Fruit fly (Drosophila melanogaster) whole organism, embryonic: ENCODE results near the gene ClC-c.
A peak's percentile ranks its signal among the peaks of the same experiment; 100 is the strongest.

Experiments used
- Abd-B ChIP-seq: fragments of 200-800 bp; sonication (Bioruptor generic); optimal IDR thresholded peaks from 2 replicates; lab custom pipeline; 2018; ENCODE audit warnings: missing biosample characterization, mild to moderate bottlenecking, missing genetic modification characterization, moderate library complexity
- Awh ChIP-seq: fragments of 200-800 bp; sonication (Bioruptor generic); IDR thresholded peaks from 2 replicates; pipeline ENCODE4, ENCODE4 v1.3.6; 2022; ENCODE audit warnings: missing biosample characterization, missing genetic modification characterization
- BtbVII ChIP-seq: fragments of 200-800 bp; sonication (Bioruptor generic); optimal IDR thresholded peaks from 3 replicates; lab custom pipeline; 2017; ENCODE audit warnings: missing biosample characterization, mild to moderate bottlenecking, missing genetic modification characterization
- CG10209 ChIP-seq: fragments of 200-800 bp; sonication (Bioruptor generic); optimal IDR thresholded peaks from 3 replicates; lab custom pipeline; 2017; ENCODE audit warnings: missing biosample characterization, mild to moderate bottlenecking, missing genetic modification characterization, missing genetic modification reagents
- CG10565 ChIP-seq: fragments of 200-800 bp; sonication (Bioruptor generic); optimal IDR thresholded peaks from 3 replicates; lab custom pipeline; 2016; ENCODE audit warnings: missing biosample characterization, mild to moderate bottlenecking, missing genetic modification characterization
- CG13296 ChIP-seq: fragments of 200-800 bp; sonication (Bioruptor generic); optimal IDR thresholded peaks from 3 replicates; lab custom pipeline; 2018; ENCODE audit warnings: missing biosample characterization, mild to moderate bottlenecking, missing genetic modification characterization
- CG14050 ChIP-seq: fragments of 200-800 bp; sonication (Bioruptor generic); IDR thresholded peaks from 3 replicates; pipeline ENCODE4 v1.3.6; 2022; ENCODE audit warnings: missing biosample characterization, missing genetic modification characterization
- CG15696 ChIP-seq: fragments of 200-800 bp; sonication (Bioruptor generic); optimal IDR thresholded peaks from 2 replicates; lab custom pipeline; 2019; ENCODE audit warnings: missing biosample characterization, mild to moderate bottlenecking, missing genetic modification characterization, moderate library complexity
- CG17359 ChIP-seq: fragments of 200-800 bp; sonication (Bioruptor generic); optimal IDR thresholded peaks from 3 replicates; lab custom pipeline; 2018; ENCODE audit warnings: missing biosample characterization, mild to moderate bottlenecking, missing genetic modification characterization, moderate library complexity
- CG18599 ChIP-seq: fragments of 200-800 bp; sonication (Bioruptor generic); optimal IDR thresholded peaks from 3 replicates; lab custom pipeline; 2017; ENCODE audit warnings: missing biosample characterization, missing genetic modification characterization, mild to moderate bottlenecking, moderate library complexity, missing genetic modification reagents
- CG2199 ChIP-seq: fragments of 200-800 bp; sonication (Bioruptor generic); IDR thresholded peaks from 3 replicates; pipeline ENCODE4 v1.3.6; 2022; ENCODE audit warnings: missing biosample characterization, missing genetic modification characterization
- CG30403 ChIP-seq: fragments of 200-800 bp; sonication (Bioruptor generic); optimal IDR thresholded peaks from 3 replicates; lab custom pipeline; 2016; ENCODE audit warnings: missing biosample characterization, missing genetic modification characterization
- CG42726 ChIP-seq: fragments of 200-800 bp; sonication (Bioruptor generic); IDR thresholded peaks from 2 replicates; pipeline ENCODE4 v1.3.6; 2022; ENCODE audit warnings: missing biosample characterization, missing genetic modification characterization; ENCODE audit not compliant: partially characterized antibody
- CG4730 ChIP-seq: fragments of 200-800 bp; sonication (Bioruptor generic); IDR thresholded peaks from 2 replicates; pipeline ENCODE4 v1.3.6; 2022; ENCODE audit warnings: missing biosample characterization, missing genetic modification characterization
- CG8290 ChIP-seq, 3 experiments: fragments of 200-800 bp; sonication (Bioruptor generic); optimal IDR thresholded peaks; 2 replicates each; lab custom pipeline; 2016 to 2019; ENCODE audit warnings: missing biosample characterization in 3 of 3, missing genetic modification characterization in 3 of 3, mild to moderate bottlenecking in 2 of 3, moderate library complexity in 1 of 3
- CG8944 ChIP-seq: fragments of 200-800 bp; sonication (Bioruptor generic); optimal IDR thresholded peaks from 3 replicates; lab custom pipeline; 2016; ENCODE audit warnings: missing biosample characterization, missing genetic modification characterization
- CG9876 ChIP-seq: fragments of 200-800 bp; sonication (Bioruptor generic); optimal IDR thresholded peaks from 2 replicates; lab custom pipeline; 2016; ENCODE audit warnings: missing biosample characterization, missing genetic modification characterization
- CG9932 ChIP-seq: fragments of 200-800 bp; sonication (Bioruptor generic); IDR thresholded peaks from 2 replicates; pipeline ENCODE4 v1.3.6; 2022; ENCODE audit warnings: missing biosample characterization, missing genetic modification characterization
- Gsc ChIP-seq: fragments of 200-800 bp; sonication (Bioruptor generic); IDR thresholded peaks from 2 replicates; pipeline ENCODE4 v1.3.6; 2022; ENCODE audit warnings: missing biosample characterization, missing genetic modification characterization
- Hr51 ChIP-seq, 2 experiments: fragments of 200-800 bp; sonication (Bioruptor generic); optimal IDR thresholded peaks; 2 replicates in 1 of 2; 3 replicates in 1 of 2; lab custom pipeline; 2016 to 2018; ENCODE audit warnings: missing biosample characterization in 2 of 2, missing genetic modification characterization in 2 of 2, mild to moderate bottlenecking in 1 of 2, moderate library complexity in 1 of 2
- Hsf ChIP-seq: fragments of 200-800 bp; sonication (Bioruptor generic); optimal IDR thresholded peaks from 3 replicates; lab custom pipeline; 2016; ENCODE audit warnings: missing biosample characterization, missing genetic modification characterization
- Pdp1 ChIP-seq, 2 experiments: fragments of 200-800 bp; sonication (Bioruptor generic); optimal IDR thresholded peaks; 3 replicates each; lab custom pipeline; 2016; ENCODE audit warnings: missing biosample characterization in 2 of 2, missing genetic modification characterization in 2 of 2, mild to moderate bottlenecking in 1 of 2, moderate library complexity in 1 of 2
- Ptx1 ChIP-seq: fragments of 200-800 bp; sonication (Bioruptor generic); IDR thresholded peaks from 2 replicates; pipeline ENCODE4 v1.3.6; 2022; ENCODE audit warnings: missing biosample characterization, missing genetic modification characterization
- Ravus ChIP-seq: fragments of 200-800 bp; sonication (Bioruptor generic); IDR thresholded peaks from 2 replicates; pipeline ENCODE4 v1.3.6; 2022; ENCODE audit warnings: missing biosample characterization, missing genetic modification characterization
- Rfx ChIP-seq: fragments of 200-800 bp; sonication (Bioruptor generic); IDR thresholded peaks from 2 replicates; pipeline ENCODE4 v1.3.6; 2022; ENCODE audit warnings: missing biosample characterization, missing genetic modification characterization
- Ssrp ChIP-seq: fragments of 200-800 bp; sonication (Bioruptor generic); optimal IDR thresholded peaks from 2 replicates; lab custom pipeline; 2018; ENCODE audit warnings: missing biosample characterization, mild to moderate bottlenecking, missing genetic modification characterization, moderate library complexity
- Tbp ChIP-seq: fragments of >200 bp; optimal IDR thresholded peaks from 2 replicates; lab custom pipeline; 2018; ENCODE audit warnings: missing biosample characterization, missing genetic modification characterization
- Xbp1 ChIP-seq: fragments of 200-800 bp; sonication (Bioruptor generic); optimal IDR thresholded peaks from 3 replicates; lab custom pipeline; 2016; ENCODE audit warnings: missing biosample characterization, mild to moderate bottlenecking, missing genetic modification characterization
- ap ChIP-seq: fragments of 200-800 bp; sonication (Bioruptor generic); IDR thresholded peaks from 2 replicates; pipeline ENCODE4 v1.3.6; 2022; ENCODE audit warnings: missing biosample characterization, missing genetic modification characterization
- ara ChIP-seq: fragments of 200-800 bp; sonication (Bioruptor generic); IDR thresholded peaks from 2 replicates; pipeline ENCODE4 v1.3.6; 2022; ENCODE audit warnings: missing biosample characterization, missing genetic modification characterization
- bsh ChIP-seq, 2 experiments: fragments of 200-800 bp; sonication (Bioruptor generic); optimal IDR thresholded peaks; 2 replicates each; lab custom pipeline; 2017 to 2018; ENCODE audit warnings: mild to moderate bottlenecking in 2 of 2, missing biosample characterization in 2 of 2, missing genetic modification characterization in 2 of 2, moderate library complexity in 1 of 2
- caup ChIP-seq: fragments of 200-800 bp; sonication (Bioruptor generic); optimal IDR thresholded peaks from 3 replicates; lab custom pipeline; 2017; ENCODE audit warnings: missing biosample characterization, mild to moderate bottlenecking, missing genetic modification characterization, moderate library complexity; ENCODE audit not compliant: severe bottlenecking
- ci ChIP-seq: fragments of 200-800 bp; sonication (Bioruptor generic); IDR thresholded peaks from 3 replicates; pipeline ENCODE4 v1.3.6; 2022; ENCODE audit warnings: missing biosample characterization, missing genetic modification characterization
- dmrt11E ChIP-seq: fragments of 200-800 bp; sonication (Bioruptor generic); optimal IDR thresholded peaks from 3 replicates; lab custom pipeline; 2018; ENCODE audit warnings: missing biosample characterization, mild to moderate bottlenecking, missing genetic modification characterization, moderate library complexity
- dysf ChIP-seq: fragments of 200-800 bp; sonication (Bioruptor generic); IDR thresholded peaks from 3 replicates; pipeline ENCODE4 v1.3.6; 2022; ENCODE audit warnings: missing biosample characterization, missing genetic modification characterization
- gem ChIP-seq: fragments of 200-800 bp; sonication (Bioruptor generic); optimal IDR thresholded peaks from 2 replicates; lab custom pipeline; 2019; ENCODE audit warnings: missing biosample characterization, mild to moderate bottlenecking, missing genetic modification characterization, moderate library complexity
- kni ChIP-seq: fragments of 200-800 bp; sonication (Bioruptor generic); optimal IDR thresholded peaks from 3 replicates; lab custom pipeline; 2017; ENCODE audit warnings: mild to moderate bottlenecking, missing biosample characterization, missing genetic modification reagents, missing genetic modification characterization
- luna ChIP-seq: fragments of 200-800 bp; sonication (Bioruptor generic); optimal IDR thresholded peaks from 2 replicates; lab custom pipeline; 2016; ENCODE audit warnings: missing biosample characterization, missing genetic modification characterization
- mirr ChIP-seq: fragments of 200-800 bp; sonication (Bioruptor generic); optimal IDR thresholded peaks from 3 replicates; lab custom pipeline; 2018; ENCODE audit warnings: missing biosample characterization, mild to moderate bottlenecking, missing genetic modification characterization
- org-1 ChIP-seq: fragments of 200-800 bp; sonication (Bioruptor generic); optimal IDR thresholded peaks from 2 replicates; lab custom pipeline; 2017; ENCODE audit warnings: missing biosample characterization, missing genetic modification characterization
- ranshi ChIP-seq: fragments of 200-800 bp; sonication (Bioruptor generic); IDR thresholded peaks from 2 replicates; pipeline ENCODE4 v1.3.6; 2022; ENCODE audit warnings: missing biosample characterization, missing genetic modification characterization
- row ChIP-seq: fragments of 200-800 bp; sonication (Bioruptor generic); IDR thresholded peaks from 3 replicates; pipeline ENCODE4 v1.3.6; 2022; ENCODE audit warnings: missing biosample characterization, missing genetic modification characterization
- shn ChIP-seq: fragments of 200-800 bp; sonication (Bioruptor generic); optimal IDR thresholded peaks from 3 replicates; lab custom pipeline; 2016; ENCODE audit warnings: missing biosample characterization, missing genetic modification characterization
- sim ChIP-seq: fragments of 200-800 bp; sonication (Bioruptor generic); IDR thresholded peaks from 2 replicates; pipeline ENCODE4 v1.3.6; 2022; ENCODE audit warnings: missing biosample characterization, missing genetic modification characterization
- stc ChIP-seq: fragments of 200-800 bp; sonication (Bioruptor generic); IDR thresholded peaks from 2 replicates; pipeline ENCODE4 v1.3.6; 2022; ENCODE audit warnings: missing biosample characterization, missing genetic modification characterization
- tap ChIP-seq: fragments of 200-800 bp; optimal IDR thresholded peaks from 3 replicates; lab custom pipeline; 2019; ENCODE audit warnings: missing biosample characterization, mild to moderate bottlenecking, missing genetic modification characterization, moderate library complexity
- vvl ChIP-seq: fragments of 200-800 bp; sonication (Bioruptor generic); IDR thresholded peaks from 2 replicates; pipeline ENCODE4 v1.3.6; 2022; ENCODE audit warnings: missing biosample characterization, missing genetic modification characterization
- zen ChIP-seq: fragments of 200-800 bp; sonication (Bioruptor generic); optimal IDR thresholded peaks from 3 replicates; lab custom pipeline; 2018; ENCODE audit warnings: missing biosample characterization, mild to moderate bottlenecking, missing genetic modification characterization, moderate library complexity

Gene ClC-c

dm6 chr3L:16045083-16045830 lies 45.0 kb upstream of the ClC-c start (continued):
- TF ChIP-seq dmrt11E (tag; lab: Kevin White, UChicago) (peak; percentile 36), Hr51 (GFP tag; optimal IDR thresholded peaks at IDR 0.05; lab: Kevin White, UChicago) (peak in 1 of 2 experiments; percentile 73), CG14050 (peak; percentile 68; the same call in 2 of the 3 replicates), caup (GFP tag; lab: Kevin White, UChicago) (no peak), ap (GFP tag; lab: Robert Waterston, UW) (peak; percentile 36), CG42726 (GFP tag; lab: Robert Waterston, UW) (no peak), kni (GFP tag; lab: Kevin White, UChicago) (peak; percentile 41), Xbp1 (peak; percentile 11), dysf (GFP tag; lab: Robert Waterston, UW) (peak; percentile 64), CG9932 (GFP tag; lab: Robert Waterston, UW) (peak; percentile 26; the same call in 1 of the 2 replicates), sim (GFP tag; lab: Robert Waterston, UW) (peak; percentile 5; the same call in 1 of the 2 replicates), BtbVII (GFP tag; lab: Kevin White, UChicago) (no peak), Pdp1 (GFP tag; optimal IDR thresholded peaks at IDR 0.05; lab: Kevin White, UChicago) (peak in 1 of 2 experiments; percentile 14), gem (tag; lab: Kevin White, UChicago) (peak; percentile 84), CG9876 (no peak), CG10209 (GFP tag; lab: Kevin White, UChicago) (peak; percentile 3), CG30403 (GFP tag; lab: Kevin White, UChicago) (peak; percentile 36), Abd-B (peak; percentile 27), CG10565 (GFP tag; lab: Kevin White, UChicago) (no peak), luna (GFP tag; lab: Kevin White, UChicago) (no peak), bsh (GFP tag; optimal IDR thresholded peaks at IDR 0.05; lab: Kevin White, UChicago) (peak in 1 of 2 experiments; percentile 66), mirr (no peak), CG18599 (GFP tag; lab: Kevin White, UChicago) (peak; percentile 24), Awh (GFP tag; lab: Robert Waterston, UW) (peak; percentile 7; the same call in 1 of the 2 replicates), ara (peak; percentile 72), Ptx1 (GFP tag; lab: Robert Waterston, UW) (peak; percentile 14), CG13296 (GFP tag; lab: Kevin White, UChicago) (no peak), vvl (GFP tag; lab: Robert Waterston, UW) (peak; percentile 47), Rfx (GFP tag; lab: Robert Waterston, UW) (peak; percentile 66), CG2199 (GFP tag; lab: Robert Waterston, UW) (peak; percentile 67; the same call in 1 of the 3 replicates), Ravus (GFP tag; lab: Robert Waterston, UW) (peak; percentile 6; the same call in 1 of the 2 replicates), zen (tag; lab: Kevin White, UChicago) (no peak), row (peak; percentile 4; the same call in 2 of the 3 replicates), CG15696 (no peak), tap (tag; lab: Kevin White, UChicago) (peak; percentile 46), ranshi (GFP tag; lab: Robert Waterston, UW) (peak; percentile 52), Gsc (GFP tag; lab: Robert Waterston, UW) (no peak), CG8944 (GFP tag; lab: Kevin White, UChicago) (no peak), org-1 (GFP tag; lab: Kevin White, UChicago) (peak; percentile 32), Tbp (GFP tag; lab: Kevin White, UChicago) (no peak), CG17359 (tag; lab: Kevin White, UChicago) (peak; percentile 23), shn (GFP tag; lab: Kevin White, UChicago) (no peak), CG4730 (GFP tag; lab: Robert Waterston, UW) (no peak), ci (0 out of 3 replicates have a peak, but pooled peaks have one; percentile 28), CG8290 (GFP tag; optimal IDR thresholded peaks at IDR 0.05; lab: Kevin White, UChicago) (no peak), CG8290 (tag; optimal IDR thresholded peaks at IDR 0.05; lab: Kevin White, UChicago) (peak in 1 of 2 experiments; percentile 44), Hsf (peak; percentile 0), Ssrp (tag; lab: Kevin White, UChicago) (peak; percentile 12), stc (peak; percentile 72)
